Fruit fly (Drosophila melanogaster) whole organism, adult: ENCODE results near the gene Fibp.

Experiments
- CG11617 ChIP-seq: fragments of 200-800 bp; sonication (Bioruptor generic); optimal IDR thresholded peaks from 2 replicates; lab custom pipeline; 2017; ENCODE audit warnings: mild to moderate bottlenecking, missing biosample characterization, missing genetic modification reagents, missing genetic modification characterization
- CG12768 ChIP-seq: fragments of 200-800 bp; sonication (Bioruptor generic); optimal IDR thresholded peaks from 2 replicates; lab custom pipeline; 2017; ENCODE audit warnings: missing biosample characterization, missing genetic modification characterization, mild to moderate bottlenecking, moderate library complexity, missing genetic modification reagents
- CG7101 ChIP-seq: fragments of 200-800 bp; sonication (Bioruptor generic); optimal IDR thresholded peaks from 2 replicates; lab custom pipeline; 2018; ENCODE audit warnings: missing biosample characterization, mild to moderate bottlenecking, missing genetic modification characterization, moderate library complexity
- Hr96 ChIP-seq: fragments of 200-800 bp; sonication (Bioruptor generic); optimal IDR thresholded peaks from 2 replicates; lab custom pipeline; 2016; ENCODE audit warnings: missing biosample characterization, missing genetic modification characterization
- Mnt ChIP-seq: fragments of 200-800 bp; sonication (Bioruptor generic); optimal IDR thresholded peaks from 2 replicates; lab custom pipeline; 2016; ENCODE audit warnings: missing biosample characterization, mild to moderate bottlenecking, missing genetic modification characterization
- kay ChIP-seq: fragments of 200-800 bp; sonication (Bioruptor generic); peaks from one replicate; lab custom pipeline; 2016; ENCODE audit warnings: missing biosample characterization, missing genetic modification characterization, borderline replicate concordance

DNA sequence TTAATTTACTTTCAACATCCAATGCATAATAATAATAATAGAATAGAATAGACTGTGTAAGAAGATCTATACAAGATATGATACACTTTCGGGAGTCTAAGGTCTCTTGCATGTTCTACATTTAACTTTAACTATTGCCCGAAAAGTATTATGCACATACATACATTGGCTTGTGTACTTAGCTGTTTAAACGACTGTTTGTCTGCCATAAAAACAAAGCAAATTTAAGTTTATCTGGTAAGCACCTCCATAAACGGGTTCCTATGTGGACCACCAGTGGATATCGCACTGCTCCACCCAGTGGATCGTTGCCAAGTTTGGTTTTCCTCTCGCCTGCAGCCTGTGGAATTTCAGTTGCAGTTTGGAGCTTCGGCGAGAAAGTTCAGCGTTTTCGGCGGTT is 29.2 kb upstream of the Fibp start:
- no peak for TF ChIP-seq CG7101
- TF ChIP-seq Hr96 (GFP tag; lab: Kevin White, UChicago): no peak
- TF ChIP-seq Mnt (GFP tag; lab: Kevin White, UChicago): no peak
- no peak for TF ChIP-seq kay (GFP tag; lab: Kevin White, UChicago)
- TF ChIP-seq CG11617 (GFP tag; lab: Kevin White, UChicago): no peak
- no peak for TF ChIP-seq CG12768 (GFP tag; lab: Kevin White, UChicago)
